Worm (Caenorhabditis elegans) whole organism, young adult: ENCODE results near the gene F56D3.1.

ENCODE experiments used
- C06A6.2 ChIP-seq: fragments of 200-800 bp; sonication (Bioruptor generic); conservative IDR thresholded peaks from 2 replicates; pipeline ENCODE4 v1.3.6; 2022; ENCODE audit warnings: missing genetic modification characterization, missing compliant biosample characterization
- dpl-1 ChIP-seq: fragments of 150-350 bp; optimal IDR thresholded peaks from 2 replicates; lab custom pipeline; 2014; ENCODE audit warnings: missing biosample characterization, missing genetic modification reagents, missing genetic modification characterization
- ekl-4 ChIP-seq: fragments of 200-800 bp; sonication (Bioruptor generic); IDR thresholded peaks from 2 replicates; pipeline ENCODE4 v1.3.6; 2022; ENCODE audit warnings: missing genetic modification reagents, missing genetic modification characterization, missing compliant biosample characterization
- fkh-3 ChIP-seq: sonication (generic microtip); optimal IDR thresholded peaks from 2 replicates; lab custom pipeline; 2016; ENCODE audit warnings: mild to moderate bottlenecking, missing genetic modification characterization, missing compliant biosample characterization
- nhr-90 ChIP-seq: sonication (generic microtip); optimal IDR thresholded peaks from 2 replicates; lab custom pipeline; 2016; ENCODE audit warnings: missing genotype, mild to moderate bottlenecking, missing genetic modification characterization, missing compliant biosample characterization
- pbrm-1 ChIP-seq: fragments of 200-800 bp; sonication (Bioruptor generic); IDR thresholded peaks from 2 replicates; pipeline ENCODE4 v1.3.6; 2022; ENCODE audit warnings: missing genetic modification reagents, missing genetic modification characterization, missing compliant biosample characterization
- snpc-4 ChIP-seq, 5 experiments: fragments of 150-350 bp in 1 of 5; sonication (generic microtip) in 4 of 5; optimal IDR thresholded peaks; 2 replicates each; lab custom pipeline; 2014 to 2018; ENCODE audit warnings: missing genetic modification characterization in 5 of 5, missing biosample characterization in 3 of 5, antibody characterized with exemption in 2 of 5, mild to moderate bottlenecking in 2 of 5, missing compliant biosample characterization in 2 of 5, missing genotype in 2 of 5, moderate library complexity in 2 of 5, missing genetic modification reagents in 1 of 5

DNA sequence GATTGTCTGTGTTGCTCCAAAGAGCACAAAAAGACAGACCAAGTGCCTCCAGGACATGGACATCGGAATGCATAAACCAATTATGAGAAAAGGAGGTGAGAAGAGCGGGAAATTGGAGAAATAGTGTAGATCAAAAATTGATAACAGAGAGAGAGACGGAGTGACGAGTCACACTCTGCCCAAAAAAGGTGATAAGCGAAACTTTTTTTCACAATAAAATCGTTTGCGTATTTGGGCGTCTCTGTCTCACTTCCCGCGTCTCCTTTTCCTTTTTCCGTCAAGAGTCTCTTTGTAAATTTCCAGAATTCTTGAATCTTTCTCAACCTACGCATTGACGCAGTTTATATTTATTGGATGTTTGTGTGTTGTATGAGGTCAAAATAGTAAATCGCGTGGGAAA lies 48.0 kb downstream of the F56D3.1 start, which contains the start of gene mth-2:
- TF ChIP-seq nhr-90 (tag; lab: Kevin White, UChicago) = no peak
- no peak for TF ChIP-seq ekl-4 (GFP tag; lab: Robert Waterston, UW)
- no peak for TF ChIP-seq fkh-3 (tag; lab: Kevin White, UChicago)
- no peak for TF ChIP-seq dpl-1 (GFP tag; lab: Kevin White, UChicago)
- no peak for TF ChIP-seq C06A6.2 (GFP tag; lab: Robert Waterston, UW)
- TF ChIP-seq pbrm-1 (GFP tag; lab: Robert Waterston, UW) = no peak
- TF ChIP-seq snpc-4 (GFP tag; optimal IDR thresholded peaks at IDR 0.05; lab: Kevin White, UChicago) = no peak
- TF ChIP-seq snpc-4 (tag; optimal IDR thresholded peaks at IDR 0.05; lab: Kevin White, UChicago) = no peak
